Fruit fly (Drosophila melanogaster): Measurements from ENCODE around the gene CG32845.

The CG32845 gene

DNA sequence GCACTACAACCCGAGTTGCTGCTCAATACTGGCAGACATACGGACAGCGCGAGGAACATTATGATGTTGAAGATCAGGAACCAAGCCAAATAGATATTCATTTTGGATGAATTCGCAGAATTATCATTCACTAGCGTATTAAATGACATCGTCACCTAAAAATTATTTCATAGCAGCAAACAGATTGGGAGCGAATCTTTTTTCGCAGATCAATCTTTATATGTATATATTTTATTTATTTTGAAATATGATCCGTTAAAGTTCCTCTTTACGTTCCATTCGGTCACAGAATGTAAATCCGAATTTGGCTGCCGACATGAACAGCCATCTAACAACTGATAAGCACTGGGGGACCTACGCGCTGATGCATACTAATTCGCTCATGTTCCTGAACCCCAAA, 7.4 kb downstream of the CG32845 start, which contains the start of gene CG34263:
CG34263 (minus strand) TSS at position 101 of the 400 bp plus-strand sequence.
- TF ChIP-seq fkh (GFP tag; optimal IDR thresholded peaks at IDR 0.05) = no peak

DNA sequence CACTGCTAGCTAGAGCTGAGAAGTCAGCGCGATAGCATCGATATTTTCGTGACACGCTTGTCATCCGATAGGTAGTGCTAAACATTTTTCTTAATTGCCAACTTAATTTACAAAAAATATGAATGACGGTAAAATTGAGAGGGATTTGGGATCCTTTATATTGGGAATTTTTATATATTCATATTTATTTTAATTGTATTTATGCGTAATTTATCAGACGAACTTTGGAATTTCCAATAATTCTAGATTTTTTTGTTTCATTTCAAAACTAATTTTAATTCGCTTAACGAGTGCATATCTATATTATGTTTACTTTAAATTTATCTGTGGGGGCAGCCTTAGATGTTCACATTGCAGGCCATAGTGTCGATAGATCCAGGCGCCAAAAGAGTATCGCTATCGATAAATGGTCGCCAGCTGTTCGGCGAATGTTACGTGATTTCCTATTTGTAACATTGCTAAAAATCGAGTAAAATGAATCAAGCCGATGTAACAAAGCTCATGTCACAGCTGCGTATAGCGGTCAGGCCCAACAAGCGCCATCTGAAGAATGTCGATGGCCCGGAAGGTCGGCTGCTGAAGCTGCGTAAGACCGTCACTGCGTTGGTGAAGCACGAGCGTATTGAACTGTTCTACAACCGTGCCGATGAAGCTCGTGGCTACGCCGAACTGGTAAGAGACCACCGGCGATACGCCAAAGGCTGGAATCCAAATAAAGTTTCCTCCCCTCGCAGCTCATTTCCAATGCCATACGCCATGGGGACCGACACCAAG, 8.6 kb downstream of the CG32845 start, which contains the start of the genes Tudor-SN and mRpL17:
Tudor-SN (minus strand) TSS at position 3 of the 774 bp plus-strand sequence.
mRpL17 (plus strand) TSS at position 402 of the 774 bp plus-strand sequence.
- TF ChIP-seq fkh (GFP tag; optimal IDR thresholded peaks at IDR 0.05) (peak; percentile 71), Met (GFP tag; optimal IDR thresholded peaks at IDR 0.05) (no peak), CG32006 (GFP tag; optimal IDR thresholded peaks at IDR 0.05) (no peak), CG11902 (GFP tag; optimal IDR thresholded peaks at IDR 0.05) (peak; percentile 8), CG3032 (tag; optimal IDR thresholded peaks at IDR 0.05) (peak; percentile 26), ss (GFP tag; optimal IDR thresholded peaks at IDR 0.05) (no peak), svp (GFP tag) (peak; percentile 80), dsx (GFP tag; optimal IDR thresholded peaks at IDR 0.05; ENCODE audit: poor library complexity, severe bottlenecking) (no peak), Ets21C (GFP tag; optimal IDR thresholded peaks at IDR 0.05) (peak; percentile 24), Hr38 (GFP tag; optimal IDR thresholded peaks at IDR 0.05) (no peak), CG8632 (GFP tag; optimal IDR thresholded peaks at IDR 0.05) (peak; percentile 12), Gug (GFP tag; IDR thresholded peaks at IDR 0.05) (no peak), esn (GFP tag; optimal IDR thresholded peaks at IDR 0.05) (peak; percentile 51), CG6163 (GFP tag; IDR thresholded peaks at IDR 0.05) (no peak), Hr4 (GFP tag; optimal IDR thresholded peaks at IDR 0.05) (no peak), Eip93F (GFP tag; optimal IDR thresholded peaks at IDR 0.05) (no peak), CG34406 (GFP tag; optimal IDR thresholded peaks at IDR 0.05) (no peak), salr (GFP tag; optimal IDR thresholded peaks at IDR 0.05) (peak in 1 of 2 experiments; percentile 42), CG16779 (tag; optimal IDR thresholded peaks at IDR 0.05) (no peak), Sox15 (GFP tag; optimal IDR thresholded peaks at IDR 0.05) (no peak), Blimp-1 (GFP tag; optimal IDR thresholded peaks at IDR 0.05) (no peak), Sox102F (GFP tag; optimal IDR thresholded peaks at IDR 0.05) (peak; percentile 19), spab (GFP tag; optimal IDR thresholded peaks at IDR 0.05) (no peak), CG7368 (GFP tag; optimal IDR thresholded peaks at IDR 0.05) (no peak), Ets96B (tag; optimal IDR thresholded peaks at IDR 0.05) (no peak), Hr39 (GFP tag; optimal IDR thresholded peaks at IDR 0.05) (peak; percentile 43), CG15336 (GFP tag; IDR thresholded peaks at IDR 0.05) (no peak), CG6854 (GFP tag; optimal IDR thresholded peaks at IDR 0.05) (no peak), Smox (GFP tag; optimal IDR thresholded peaks at IDR 0.05) (no peak), cyc (GFP tag; optimal IDR thresholded peaks at IDR 0.05) (peak; percentile 16), Eip78C (GFP tag) (peak; percentile 64), CG6808 (GFP tag; optimal IDR thresholded peaks at IDR 0.05) (peak; percentile 9), pdm3 (GFP tag; optimal IDR thresholded peaks at IDR 0.05) (no peak), net (GFP tag; optimal IDR thresholded peaks at IDR 0.05) (no peak), CG9139 (GFP tag; optimal IDR thresholded peaks at IDR 0.05) (no peak), CG10669 (GFP tag; optimal IDR thresholded peaks at IDR 0.05) (no peak), CG8119 (GFP tag; IDR thresholded peaks at IDR 0.05) (no peak), OdsH (GFP tag; optimal IDR thresholded peaks at IDR 0.05) (peak; percentile 55), CG11762 (GFP tag; optimal IDR thresholded peaks at IDR 0.05; ENCODE audit: insufficient read depth) (peak; percentile 2), Eip75B (GFP tag; optimal IDR thresholded peaks at IDR 0.05) (peak; percentile 27), CG31627 (GFP tag; optimal IDR thresholded peaks at IDR 0.05) (peak; percentile 29), topi (GFP tag; optimal IDR thresholded peaks at IDR 0.05) (peak; percentile 24), CG1621 (tag; optimal IDR thresholded peaks at IDR 0.05) (no peak), dac (GFP tag; optimal IDR thresholded peaks at IDR 0.05) (no peak), CG11294 (GFP tag; IDR thresholded peaks at IDR 0.05) (no peak), fd85E (GFP tag; optimal IDR thresholded peaks at IDR 0.05) (no peak), CG4318 (GFP tag; optimal IDR thresholded peaks at IDR 0.05) (no peak), vri (GFP tag; optimal IDR thresholded peaks at IDR 0.05) (peak; percentile 61)

All from whole organism, prepupa.